Fruit fly (Drosophila melanogaster) whole organism, embryonic: Measurements from ENCODE around the gene CG8892.

Experiments used
- BEAF-32 ChIP-seq: fragments of 200-800 bp; sonication (Bioruptor generic); optimal IDR thresholded peaks from 3 replicates; lab custom pipeline; 2017; ENCODE audit warnings: missing biosample characterization, missing genetic modification characterization, mild to moderate bottlenecking, moderate library complexity, missing genetic modification reagents
- Bdp1 ChIP-seq: fragments of 200-800 bp; sonication (Bioruptor generic); optimal IDR thresholded peaks from 3 replicates; lab custom pipeline; 2016; ENCODE audit warnings: missing biosample characterization, missing genetic modification characterization
- Blimp-1 ChIP-seq: fragments of 200-800 bp; sonication (Bioruptor generic); optimal IDR thresholded peaks from 3 replicates; lab custom pipeline; 2018; ENCODE audit warnings: missing biosample characterization, missing genetic modification characterization, mild to moderate bottlenecking, moderate library complexity, missing genetic modification reagents
- C15 ChIP-seq: fragments of 200-800 bp; sonication (Bioruptor generic); IDR thresholded peaks from 3 replicates; pipeline ENCODE4 v1.3.6; 2022; ENCODE audit warnings: missing biosample characterization, missing genetic modification characterization
- CG10267 ChIP-seq: fragments of 200-800 bp; sonication (Bioruptor generic); optimal IDR thresholded peaks from 2 replicates; lab custom pipeline; 2018; ENCODE audit warnings: missing biosample characterization, mild to moderate bottlenecking, missing genetic modification characterization, moderate library complexity
- CG12391 ChIP-seq: fragments of 200-800 bp; sonication (Bioruptor generic); optimal IDR thresholded peaks from 3 replicates; lab custom pipeline; 2018; ENCODE audit warnings: missing biosample characterization, mild to moderate bottlenecking, missing genetic modification characterization, moderate library complexity
- CG12659 ChIP-seq: fragments of 200-800 bp; sonication (Bioruptor generic); optimal IDR thresholded peaks from 3 replicates; lab custom pipeline; 2017; ENCODE audit warnings: mild to moderate bottlenecking, missing biosample characterization, missing genetic modification reagents, missing genetic modification characterization
- CG14050 ChIP-seq: fragments of 200-800 bp; sonication (Bioruptor generic); IDR thresholded peaks from 3 replicates; pipeline ENCODE4 v1.3.6; 2022; ENCODE audit warnings: missing biosample characterization, missing genetic modification characterization
- CG15696 ChIP-seq: fragments of 200-800 bp; sonication (Bioruptor generic); optimal IDR thresholded peaks from 2 replicates; lab custom pipeline; 2019; ENCODE audit warnings: missing biosample characterization, mild to moderate bottlenecking, missing genetic modification characterization, moderate library complexity
- CG1602 ChIP-seq: fragments of 200-800 bp; sonication (Bioruptor generic); optimal IDR thresholded peaks from 3 replicates; lab custom pipeline; 2016; ENCODE audit warnings: missing biosample characterization, missing genetic modification characterization
- CG1647 ChIP-seq: fragments of 200-800 bp; sonication (Bioruptor generic); optimal IDR thresholded peaks from 3 replicates; lab custom pipeline; 2016; ENCODE audit warnings: missing biosample characterization, missing genetic modification characterization
- CG16863 ChIP-seq: fragments of 200-800 bp; sonication (Bioruptor generic); optimal IDR thresholded peaks from 3 replicates; lab custom pipeline; 2016; ENCODE audit warnings: missing biosample characterization, missing genetic modification characterization
- CG17385 ChIP-seq: fragments of 200-800 bp; sonication (Bioruptor generic); optimal IDR thresholded peaks from 3 replicates; lab custom pipeline; 2018; ENCODE audit warnings: missing biosample characterization, mild to moderate bottlenecking, missing genetic modification characterization
- CG17568 ChIP-seq: fragments of 200-800 bp; sonication (Bioruptor generic); optimal IDR thresholded peaks from 2 replicates; lab custom pipeline; 2018; ENCODE audit warnings: missing biosample characterization, mild to moderate bottlenecking, missing genetic modification characterization, moderate library complexity
- CG32532 ChIP-seq: fragments of 200-800 bp; sonication (Bioruptor generic); IDR thresholded peaks from 2 replicates; pipeline ENCODE4 v1.3.6; 2022; ENCODE audit warnings: missing biosample characterization, missing genetic modification characterization
- CG3847 ChIP-seq: fragments of 200-800 bp; sonication (Bioruptor generic); IDR thresholded peaks from 2 replicates; pipeline ENCODE4 v1.3.6; 2022; ENCODE audit warnings: missing biosample characterization, missing genetic modification characterization
- CG42726 ChIP-seq: fragments of 200-800 bp; sonication (Bioruptor generic); IDR thresholded peaks from 2 replicates; pipeline ENCODE4 v1.3.6; 2022; ENCODE audit warnings: missing biosample characterization, missing genetic modification characterization; ENCODE audit not compliant: partially characterized antibody
- CG4617 ChIP-seq: fragments of 200-800 bp; sonication (Bioruptor generic); optimal IDR thresholded peaks from 3 replicates; lab custom pipeline; 2016; ENCODE audit warnings: missing biosample characterization, missing genetic modification characterization, borderline replicate concordance
- CG5953 ChIP-seq: fragments of 200-800 bp; sonication (Bioruptor generic); IDR thresholded peaks from 2 replicates; pipeline ENCODE4 v1.3.6; 2022; ENCODE audit warnings: missing biosample characterization, missing genetic modification characterization
- CG7556 ChIP-seq: fragments of 200-800 bp; sonication (Bioruptor generic); optimal IDR thresholded peaks from 2 replicates; lab custom pipeline; 2017; ENCODE audit warnings: missing biosample characterization, mild to moderate bottlenecking, missing genetic modification characterization
- CG7786 ChIP-seq: fragments of 200-800 bp; sonication (Bioruptor generic); optimal IDR thresholded peaks from 2 replicates; lab custom pipeline; 2016; ENCODE audit warnings: missing biosample characterization, missing genetic modification characterization
- CG7928 ChIP-seq: fragments of 200-800 bp; sonication (Bioruptor generic); optimal IDR thresholded peaks from 2 replicates; lab custom pipeline; 2017; ENCODE audit warnings: missing biosample characterization, mild to moderate bottlenecking, missing genetic modification characterization
- CG9817 ChIP-seq: fragments of 200-800 bp; sonication (Bioruptor generic); optimal IDR thresholded peaks from 2 replicates; lab custom pipeline; 2018; ENCODE audit warnings: missing biosample characterization, mild to moderate bottlenecking, missing genetic modification characterization, moderate library complexity
- Dip3 ChIP-seq: fragments of 200-800 bp; sonication (Bioruptor generic); optimal IDR thresholded peaks from 3 replicates; lab custom pipeline; 2016; ENCODE audit warnings: missing biosample characterization, missing genetic modification characterization
- Dp ChIP-seq: fragments of 200-800 bp; sonication (Bioruptor generic); optimal IDR thresholded peaks from 2 replicates; lab custom pipeline; 2018; ENCODE audit warnings: missing biosample characterization, mild to moderate bottlenecking, missing genetic modification characterization, moderate library complexity
- Drgx ChIP-seq: fragments of 200-800 bp; sonication (Bioruptor generic); IDR thresholded peaks from 2 replicates; pipeline ENCODE4 v1.3.6; 2022; ENCODE audit warnings: missing biosample characterization, missing genetic modification characterization
- Fer1 ChIP-seq: fragments of 200-800 bp; sonication (Bioruptor generic); optimal IDR thresholded peaks from 2 replicates; lab custom pipeline; 2017; ENCODE audit warnings: missing biosample characterization, mild to moderate bottlenecking, missing genetic modification characterization
- H15 ChIP-seq: fragments of 200-800 bp; sonication (Bioruptor generic); IDR thresholded peaks from 3 replicates; pipeline ENCODE4 v1.3.6; 2022; ENCODE audit warnings: missing biosample characterization, missing genetic modification characterization
- H2.0 ChIP-seq: fragments of 200-800 bp; sonication (Bioruptor generic); IDR thresholded peaks from 2 replicates; pipeline ENCODE4 v1.3.6; 2022; ENCODE audit warnings: missing biosample characterization, missing genetic modification characterization
- HLH3B ChIP-seq: fragments of 200-800 bp; sonication (Bioruptor generic); IDR thresholded peaks from 2 replicates; pipeline ENCODE4 v1.3.6; 2022; ENCODE audit warnings: missing biosample characterization, missing genetic modification characterization
- Hsf ChIP-seq: fragments of 200-800 bp; sonication (Bioruptor generic); optimal IDR thresholded peaks from 3 replicates; lab custom pipeline; 2016; ENCODE audit warnings: missing biosample characterization, missing genetic modification characterization
- MTF-1 ChIP-seq: fragments of 200-800 bp; sonication (Bioruptor generic); optimal IDR thresholded peaks from 2 replicates; lab custom pipeline; 2018; ENCODE audit warnings: missing biosample characterization, mild to moderate bottlenecking, missing genetic modification characterization, borderline replicate concordance
- Mad ChIP-seq: fragments of 200-800 bp; sonication (Bioruptor generic); optimal IDR thresholded peaks from 2 replicates; lab custom pipeline; 2016; ENCODE audit warnings: missing biosample characterization, missing genetic modification characterization
- Oaz ChIP-seq: fragments of 200-800 bp; sonication (Bioruptor generic); IDR thresholded peaks from 2 replicates; pipeline ENCODE4 v1.3.6; 2022; ENCODE audit warnings: missing biosample characterization, missing genetic modification characterization
- Poxn ChIP-seq: fragments of 200-800 bp; sonication (Bioruptor generic); IDR thresholded peaks from 2 replicates; pipeline ENCODE4 v1.3.6; 2022; ENCODE audit warnings: missing biosample characterization, missing genetic modification characterization
- Side ChIP-seq: fragments of 200-800 bp; sonication (Bioruptor generic); optimal IDR thresholded peaks from 2 replicates; lab custom pipeline; 2016; ENCODE audit warnings: missing biosample characterization, missing genetic modification characterization
- Xbp1 ChIP-seq: fragments of 200-800 bp; sonication (Bioruptor generic); optimal IDR thresholded peaks from 3 replicates; lab custom pipeline; 2016; ENCODE audit warnings: missing biosample characterization, mild to moderate bottlenecking, missing genetic modification characterization
- al ChIP-seq: fragments of 200-800 bp; sonication (Bioruptor generic); IDR thresholded peaks from 2 replicates; pipeline ENCODE4 v1.3.6; 2022; ENCODE audit warnings: missing biosample characterization, missing genetic modification characterization
- ara ChIP-seq: fragments of 200-800 bp; sonication (Bioruptor generic); IDR thresholded peaks from 2 replicates; pipeline ENCODE4 v1.3.6; 2022; ENCODE audit warnings: missing biosample characterization, missing genetic modification characterization
- bcd ChIP-seq: fragments of 200-800 bp; sonication (Bioruptor generic); optimal IDR thresholded peaks from 2 replicates; lab custom pipeline; 2017; ENCODE audit warnings: missing biosample characterization, mild to moderate bottlenecking, missing genetic modification characterization
- crc ChIP-seq: fragments of 200-800 bp; sonication (Bioruptor generic); optimal IDR thresholded peaks from 2 replicates; lab custom pipeline; 2016; ENCODE audit warnings: missing biosample characterization, missing genetic modification characterization
- disco-r ChIP-seq: fragments of 200-800 bp; sonication (Bioruptor generic); optimal IDR thresholded peaks from 2 replicates; lab custom pipeline; 2016; ENCODE audit warnings: missing biosample characterization, missing genetic modification characterization
- fru ChIP-seq: fragments of >200 bp; optimal IDR thresholded peaks from 2 replicates; lab custom pipeline; 2017
- gce ChIP-seq: fragments of 200-800 bp; sonication (Bioruptor generic); IDR thresholded peaks from 3 replicates; pipeline ENCODE4 v1.3.6; 2022; ENCODE audit warnings: missing biosample characterization, missing genetic modification characterization
- gfzf ChIP-seq: fragments of 200-800 bp; sonication (Bioruptor generic); optimal IDR thresholded peaks from 2 replicates; lab custom pipeline; 2016; ENCODE audit warnings: missing biosample characterization, mild to moderate bottlenecking, missing genetic modification characterization, moderate library complexity
- maf-S ChIP-seq: fragments of 200-800 bp; sonication (Bioruptor generic); optimal IDR thresholded peaks from 2 replicates; lab custom pipeline; 2016; ENCODE audit warnings: missing biosample characterization, missing genetic modification characterization
- mirr ChIP-seq: fragments of 200-800 bp; sonication (Bioruptor generic); optimal IDR thresholded peaks from 3 replicates; lab custom pipeline; 2018; ENCODE audit warnings: missing biosample characterization, mild to moderate bottlenecking, missing genetic modification characterization
- onecut ChIP-seq: fragments of 200-800 bp; sonication (Bioruptor generic); IDR thresholded peaks from 2 replicates; pipeline ENCODE4 v1.3.6; 2022; ENCODE audit warnings: missing biosample characterization, missing genetic modification characterization
- pb ChIP-seq: fragments of 200-800 bp; sonication (Bioruptor generic); optimal IDR thresholded peaks from 3 replicates; lab custom pipeline; 2016; ENCODE audit warnings: missing biosample characterization, missing genetic modification characterization
- twi ChIP-seq: fragments of 200-800 bp; optimal IDR thresholded peaks from 2 replicates; lab custom pipeline; 2019; ENCODE audit warnings: missing biosample characterization, mild to moderate bottlenecking, missing genetic modification characterization, moderate library complexity
- zen ChIP-seq: fragments of 200-800 bp; sonication (Bioruptor generic); optimal IDR thresholded peaks from 3 replicates; lab custom pipeline; 2018; ENCODE audit warnings: missing biosample characterization, mild to moderate bottlenecking, missing genetic modification characterization, moderate library complexity
- zf30C ChIP-seq: fragments of 200-800 bp; sonication (Bioruptor generic); optimal IDR thresholded peaks from 3 replicates; lab custom pipeline; 2018; ENCODE audit warnings: missing biosample characterization, mild to moderate bottlenecking, missing genetic modification characterization

The CG8892 gene

dm6 chr2L:4971329-4971798 is 10.0 kb downstream of the CG8892 start, which contains the start of gene CG14043:
TSS of gene CG14043 (plus strand) at chr2L:4971702.
- TF ChIP-seq gfzf (GFP tag; lab: Kevin White, UChicago) = peak; percentile 98
- TF ChIP-seq CG12659 = peak; percentile 91
- TF ChIP-seq ara (GFP tag; lab: Robert Waterston, UW) = no peak
- TF ChIP-seq gce (GFP tag; lab: Robert Waterston, UW) = no peak
- TF ChIP-seq CG4617 (GFP tag; lab: Kevin White, UChicago) = peak; percentile 92
- TF ChIP-seq BEAF-32 (GFP tag; lab: Kevin White, UChicago) = peak; percentile 59
- TF ChIP-seq CG7786 = peak; percentile 40
- no peak for TF ChIP-seq HLH3B
- no peak for TF ChIP-seq CG16863 (GFP tag; lab: Kevin White, UChicago)
- TF ChIP-seq Dip3 (GFP tag; lab: Kevin White, UChicago) = peak; percentile 32
- TF ChIP-seq maf-S (GFP tag; lab: Kevin White, UChicago) = no peak
- TF ChIP-seq Oaz = no peak
- no peak for TF ChIP-seq C15 (GFP tag; lab: Robert Waterston, UW)
- no peak for TF ChIP-seq CG14050 (GFP tag; lab: Robert Waterston, UW)
- TF ChIP-seq mirr = no peak
- peak; percentile 68 for TF ChIP-seq zen (tag; lab: Kevin White, UChicago)
- TF ChIP-seq CG3847 (GFP tag; lab: Robert Waterston, UW) = peak; percentile 37; the same call in 1 of the 2 replicates
- TF ChIP-seq fru (lab: Kevin White, UChicago) = no peak
- TF ChIP-seq Fer1 (GFP tag; lab: Kevin White, UChicago) = no peak
- no peak for TF ChIP-seq CG17385 (GFP tag; lab: Kevin White, UChicago)
- TF ChIP-seq Drgx (GFP tag; lab: Robert Waterston, UW) = no peak
- no peak for TF ChIP-seq Poxn (GFP tag; lab: Robert Waterston, UW)
- TF ChIP-seq Mad (GFP tag; lab: Kevin White, UChicago) = no peak
- no peak for TF ChIP-seq onecut (GFP tag; lab: Robert Waterston, UW)
- peak; percentile 78 for TF ChIP-seq Dp (GFP tag; lab: Kevin White, UChicago)
- no peak for TF ChIP-seq CG5953 (GFP tag; lab: Robert Waterston, UW)
- TF ChIP-seq disco-r (GFP tag; lab: Kevin White, UChicago) = no peak
- TF ChIP-seq Bdp1 (GFP tag; lab: Kevin White, UChicago) = no peak
- peak; percentile 21 for TF ChIP-seq twi (tag; lab: Kevin White, UChicago)
- no peak for TF ChIP-seq pb (GFP tag; lab: Kevin White, UChicago)
- TF ChIP-seq Xbp1 (GFP tag; lab: Kevin White, UChicago) = peak; percentile 36
- TF ChIP-seq CG7556 (GFP tag; lab: Kevin White, UChicago) = no peak
- TF ChIP-seq CG1602 (GFP tag; lab: Kevin White, UChicago) = peak; percentile 21
- peak; percentile 91 for TF ChIP-seq CG7928 (GFP tag; lab: Kevin White, UChicago)
- peak; percentile 48 for TF ChIP-seq Hsf (GFP tag; lab: Kevin White, UChicago)
- TF ChIP-seq CG1647 (GFP tag; lab: Kevin White, UChicago) = peak; percentile 29
- TF ChIP-seq CG32532 (GFP tag; lab: Robert Waterston, UW) = 0 out of 2 replicates have a peak, but pooled peaks have one; percentile 21
- TF ChIP-seq zf30C (GFP tag; lab: Kevin White, UChicago) = no peak
- TF ChIP-seq bcd (GFP tag; lab: Kevin White, UChicago) = no peak
- no peak for TF ChIP-seq CG42726 (GFP tag; lab: Robert Waterston, UW)
- peak; percentile 13 for TF ChIP-seq CG9817 (tag; lab: Kevin White, UChicago)
- no peak for TF ChIP-seq H15 (GFP tag; lab: Robert Waterston, UW)
- TF ChIP-seq Blimp-1 = no peak
- TF ChIP-seq Side (GFP tag; lab: Kevin White, UChicago) = no peak
- TF ChIP-seq CG10267 (tag; lab: Kevin White, UChicago) = peak; percentile 68
- no peak for TF ChIP-seq H2.0 (GFP tag; lab: Robert Waterston, UW)
- no peak for TF ChIP-seq crc (GFP tag; lab: Kevin White, UChicago)
- TF ChIP-seq CG12391 (tag; lab: Kevin White, UChicago) = peak; percentile 74
- TF ChIP-seq al (GFP tag; lab: Robert Waterston, UW) = 0 out of 2 replicates have a peak, but pooled peaks have one; percentile 30
- TF ChIP-seq MTF-1 = no peak
- TF ChIP-seq CG17568 (GFP tag; lab: Kevin White, UChicago) = no peak
- peak; percentile 7 for TF ChIP-seq CG15696 (tag; lab: Kevin White, UChicago)
